Fruit fly (Drosophila melanogaster) whole organism, embryonic: ENCODE measurements around the gene Polr2G.

Experiments
- Antp ChIP-seq: fragments of 200-800 bp; sonication (Bioruptor generic); optimal IDR thresholded peaks from 3 replicates; lab custom pipeline; 2016; ENCODE audit warnings: missing biosample characterization, missing genetic modification characterization
- Awh ChIP-seq: fragments of 200-800 bp; sonication (Bioruptor generic); IDR thresholded peaks from 2 replicates; pipeline ENCODE4, ENCODE4 v1.3.6; 2022; ENCODE audit warnings: missing biosample characterization, missing genetic modification characterization
- Bgb ChIP-seq: fragments of 200-800 bp; sonication (Bioruptor generic); IDR thresholded peaks from 2 replicates; pipeline ENCODE4 v1.3.6; 2022; ENCODE audit warnings: missing biosample characterization, missing genetic modification characterization; ENCODE audit not compliant: partially characterized antibody
- Blimp-1 ChIP-seq: fragments of 200-800 bp; sonication (Bioruptor generic); optimal IDR thresholded peaks from 3 replicates; lab custom pipeline; 2018; ENCODE audit warnings: missing biosample characterization, missing genetic modification characterization, mild to moderate bottlenecking, moderate library complexity, missing genetic modification reagents
- CG11504 ChIP-seq: fragments of 200-800 bp; sonication (Bioruptor generic); optimal IDR thresholded peaks from 3 replicates; lab custom pipeline; 2019; ENCODE audit warnings: missing biosample characterization, mild to moderate bottlenecking, missing genetic modification characterization, moderate library complexity
- CG11696 ChIP-seq: fragments of 200-800 bp; sonication (Bioruptor generic); IDR thresholded peaks from 2 replicates; pipeline ENCODE4 v1.3.6; 2022; ENCODE audit warnings: missing biosample characterization, missing genetic modification characterization
- CG12071 ChIP-seq: fragments of 200-800 bp; sonication (Bioruptor generic); optimal IDR thresholded peaks from 3 replicates; lab custom pipeline; 2018; ENCODE audit warnings: missing biosample characterization, mild to moderate bottlenecking, missing genetic modification characterization
- CG12155 ChIP-seq: fragments of 200-800 bp; sonication (Bioruptor generic); optimal IDR thresholded peaks from 3 replicates; lab custom pipeline; 2016; ENCODE audit warnings: missing biosample characterization, missing genetic modification characterization
- CG13624 ChIP-seq: fragments of 200-800 bp; sonication (Bioruptor generic); optimal IDR thresholded peaks from 2 replicates; lab custom pipeline; 2016; ENCODE audit warnings: missing biosample characterization, missing genetic modification characterization
- CG1602 ChIP-seq: fragments of 200-800 bp; sonication (Bioruptor generic); optimal IDR thresholded peaks from 3 replicates; lab custom pipeline; 2016; ENCODE audit warnings: missing biosample characterization, missing genetic modification characterization
- CG18764 ChIP-seq: fragments of 200-800 bp; sonication (Bioruptor generic); optimal IDR thresholded peaks from 3 replicates; lab custom pipeline; 2016; ENCODE audit warnings: missing biosample characterization, missing genetic modification characterization
- CG3726 ChIP-seq: fragments of 200-800 bp; sonication (Bioruptor generic); IDR thresholded peaks from 3 replicates; pipeline ENCODE4, ENCODE4 v1.3.6; 2022; ENCODE audit warnings: missing biosample characterization, missing genetic modification characterization
- CG42726 ChIP-seq: fragments of 200-800 bp; sonication (Bioruptor generic); IDR thresholded peaks from 2 replicates; pipeline ENCODE4 v1.3.6; 2022; ENCODE audit warnings: missing biosample characterization, missing genetic modification characterization; ENCODE audit not compliant: partially characterized antibody
- CG4707 ChIP-seq: fragments of 200-800 bp; sonication (Bioruptor generic); optimal IDR thresholded peaks from 2 replicates; lab custom pipeline; 2018; ENCODE audit warnings: missing biosample characterization, mild to moderate bottlenecking, missing genetic modification characterization, moderate library complexity
- CG4820 ChIP-seq: fragments of 200-800 bp; sonication (Bioruptor generic); optimal IDR thresholded peaks from 3 replicates; lab custom pipeline; 2016; ENCODE audit warnings: missing biosample characterization, missing genetic modification characterization
- CG4854 ChIP-seq: fragments of 200-800 bp; sonication (Bioruptor generic); optimal IDR thresholded peaks from 2 replicates; lab custom pipeline; 2016; ENCODE audit warnings: missing biosample characterization, missing genetic modification characterization, inconsistent platforms
- CG7839 ChIP-seq: fragments of 200-800 bp; sonication (Bioruptor generic); optimal IDR thresholded peaks from 3 replicates; lab custom pipeline; 2018; ENCODE audit warnings: missing biosample characterization, mild to moderate bottlenecking, missing genetic modification characterization, moderate library complexity
- CG9817 ChIP-seq: fragments of 200-800 bp; sonication (Bioruptor generic); optimal IDR thresholded peaks from 2 replicates; lab custom pipeline; 2018; ENCODE audit warnings: missing biosample characterization, mild to moderate bottlenecking, missing genetic modification characterization, moderate library complexity
- D19A ChIP-seq: fragments of 200-800 bp; optimal IDR thresholded peaks from 3 replicates; lab custom pipeline; 2019; ENCODE audit warnings: missing biosample characterization, mild to moderate bottlenecking, missing genetic modification characterization, moderate library complexity
- Dad ChIP-seq: fragments of 200-800 bp; sonication (Bioruptor generic); optimal IDR thresholded peaks from 3 replicates; lab custom pipeline; 2016; ENCODE audit warnings: missing biosample characterization, missing genetic modification characterization
- Dek ChIP-seq: fragments of 200-800 bp; sonication (Bioruptor generic); optimal IDR thresholded peaks from 3 replicates; lab custom pipeline; 2019; ENCODE audit warnings: missing biosample characterization, mild to moderate bottlenecking, missing genetic modification characterization, moderate library complexity
- Doc2 ChIP-seq: fragments of 200-800 bp; sonication (Bioruptor generic); IDR thresholded peaks from 2 replicates; pipeline ENCODE4 v1.3.6; 2022; ENCODE audit warnings: missing biosample characterization, missing genetic modification characterization
- Doc3 ChIP-seq: fragments of 200-800 bp; sonication (Bioruptor generic); IDR thresholded peaks from 3 replicates; pipeline ENCODE4 v1.3.6; 2022; ENCODE audit warnings: missing biosample characterization, missing genetic modification characterization; ENCODE audit not compliant: partially characterized antibody
- Eip74EF ChIP-seq, 2 experiments: fragments of 200-800 bp in 1 of 2; fragments of >200 bp in 1 of 2; sonication (Bioruptor generic) in 1 of 2; optimal IDR thresholded peaks; 2 replicates each; lab custom pipeline; 2017 to 2019; ENCODE audit warnings: missing biosample characterization in 2 of 2, missing genetic modification characterization in 2 of 2, mild to moderate bottlenecking in 1 of 2, moderate library complexity in 1 of 2
- Ets97D ChIP-seq: fragments of 200-800 bp; sonication (Bioruptor generic); optimal IDR thresholded peaks from 3 replicates; lab custom pipeline; 2016; ENCODE audit warnings: missing biosample characterization, missing genetic modification characterization
- HLH4C ChIP-seq: fragments of 200-800 bp; sonication (Bioruptor generic); IDR thresholded peaks from 3 replicates; pipeline ENCODE4 v1.3.6; 2022; ENCODE audit warnings: missing biosample characterization, missing genetic modification characterization; ENCODE audit not compliant: partially characterized antibody
- Hand ChIP-seq: fragments of 200-800 bp; sonication (Bioruptor generic); optimal IDR thresholded peaks from 2 replicates; lab custom pipeline; 2017; ENCODE audit warnings: mild to moderate bottlenecking, missing biosample characterization, missing genetic modification reagents, missing genetic modification characterization
- Max ChIP-seq: fragments of 200-800 bp; sonication (Bioruptor generic); optimal IDR thresholded peaks from 2 replicates; lab custom pipeline; 2016; ENCODE audit warnings: missing biosample characterization, mild to moderate bottlenecking, missing genetic modification characterization
- Nf-YC ChIP-seq: fragments of 200-800 bp; optimal IDR thresholded peaks from 3 replicates; lab custom pipeline; 2019; ENCODE audit warnings: missing biosample characterization, mild to moderate bottlenecking, missing genetic modification characterization, moderate library complexity
- Rfx ChIP-seq: fragments of 200-800 bp; sonication (Bioruptor generic); IDR thresholded peaks from 2 replicates; pipeline ENCODE4 v1.3.6; 2022; ENCODE audit warnings: missing biosample characterization, missing genetic modification characterization
- Sin3A ChIP-seq: fragments of >200 bp; optimal IDR thresholded peaks from 2 replicates; lab custom pipeline; 2018
- Sry-β ChIP-seq: fragments of 200-800 bp; sonication (Bioruptor generic); optimal IDR thresholded peaks from 2 replicates; lab custom pipeline; 2018; ENCODE audit warnings: missing biosample characterization, mild to moderate bottlenecking, missing genetic modification characterization, moderate library complexity
- Trl ChIP-seq, 3 experiments: fragments of >200 bp in 2 of 3; fragments of 200-800 bp in 1 of 3; sonication (Bioruptor generic) in 1 of 3; optimal IDR thresholded peaks; 2 replicates in 1 of 3; 3 replicates in 2 of 3; lab custom pipeline; 2016 to 2017; ENCODE audit warnings: missing biosample characterization in 1 of 3, missing genetic modification characterization in 1 of 3
- ac ChIP-seq: fragments of 200-800 bp; sonication (Bioruptor generic); optimal IDR thresholded peaks from 3 replicates; lab custom pipeline; 2017; ENCODE audit warnings: missing biosample characterization, mild to moderate bottlenecking, missing genetic modification characterization
- danr ChIP-seq: fragments of 200-800 bp; sonication (Bioruptor generic); IDR thresholded peaks from 2 replicates; pipeline ENCODE4 v1.3.6; 2022; ENCODE audit warnings: missing biosample characterization, missing genetic modification characterization
- dmrt11E ChIP-seq: fragments of 200-800 bp; sonication (Bioruptor generic); optimal IDR thresholded peaks from 3 replicates; lab custom pipeline; 2018; ENCODE audit warnings: missing biosample characterization, mild to moderate bottlenecking, missing genetic modification characterization, moderate library complexity
- dmrt99B ChIP-seq: fragments of 200-800 bp; sonication (Bioruptor generic); optimal IDR thresholded peaks from 2 replicates; lab custom pipeline; 2018; ENCODE audit warnings: missing biosample characterization, mild to moderate bottlenecking, missing genetic modification characterization, moderate library complexity
- dysf ChIP-seq: fragments of 200-800 bp; sonication (Bioruptor generic); IDR thresholded peaks from 3 replicates; pipeline ENCODE4 v1.3.6; 2022; ENCODE audit warnings: missing biosample characterization, missing genetic modification characterization
- esg ChIP-seq: fragments of 200-800 bp; sonication (Bioruptor generic); conservative IDR thresholded peaks from 2 replicates; pipeline ENCODE4 v1.3.6; 2022; ENCODE audit warnings: missing biosample characterization, missing genetic modification characterization
- fu2 ChIP-seq: fragments of 200-800 bp; sonication (Bioruptor generic); optimal IDR thresholded peaks from 2 replicates; lab custom pipeline; 2016; ENCODE audit warnings: missing biosample characterization, missing genetic modification characterization
- ham ChIP-seq: fragments of 200-800 bp; sonication (Bioruptor generic); IDR thresholded peaks from 2 replicates; pipeline ENCODE4 v1.3.6; 2022; ENCODE audit warnings: missing biosample characterization, missing genetic modification characterization
- her ChIP-seq: fragments of 200-800 bp; sonication (Bioruptor generic); optimal IDR thresholded peaks from 2 replicates; lab custom pipeline; 2016; ENCODE audit warnings: missing biosample characterization, missing genetic modification characterization
- ind ChIP-seq: fragments of 200-800 bp; sonication (Bioruptor generic); optimal IDR thresholded peaks from 3 replicates; lab custom pipeline; 2016; ENCODE audit warnings: missing biosample characterization, missing genetic modification characterization
- lab ChIP-seq: fragments of 200-800 bp; sonication (Bioruptor generic); optimal IDR thresholded peaks from 3 replicates; lab custom pipeline; 2017; ENCODE audit warnings: missing biosample characterization, missing genetic modification characterization, mild to moderate bottlenecking, moderate library complexity, missing genetic modification reagents
- phol ChIP-seq: fragments of 200-800 bp; sonication (Bioruptor generic); optimal IDR thresholded peaks from 3 replicates; lab custom pipeline; 2018; ENCODE audit warnings: missing biosample characterization, mild to moderate bottlenecking, missing genetic modification characterization, moderate library complexity
- scrt ChIP-seq: fragments of 200-800 bp; sonication (Bioruptor generic); optimal IDR thresholded peaks from 2 replicates; lab custom pipeline; 2018; ENCODE audit warnings: missing biosample characterization, mild to moderate bottlenecking, missing genetic modification characterization, moderate library complexity
- sim ChIP-seq: fragments of 200-800 bp; sonication (Bioruptor generic); IDR thresholded peaks from 2 replicates; pipeline ENCODE4 v1.3.6; 2022; ENCODE audit warnings: missing biosample characterization, missing genetic modification characterization
- trh ChIP-seq: fragments of 200-800 bp; sonication (Bioruptor generic); optimal IDR thresholded peaks from 2 replicates; lab custom pipeline; 2016; ENCODE audit warnings: missing biosample characterization, missing genetic modification characterization
- vvl ChIP-seq: fragments of 200-800 bp; sonication (Bioruptor generic); IDR thresholded peaks from 2 replicates; pipeline ENCODE4 v1.3.6; 2022; ENCODE audit warnings: missing biosample characterization, missing genetic modification characterization
- wor ChIP-seq: fragments of 200-800 bp; sonication (Bioruptor generic); IDR thresholded peaks from 2 replicates; pipeline ENCODE4 v1.3.6; 2022; ENCODE audit warnings: missing biosample characterization, missing genetic modification characterization

Polr2G gene

DNA sequence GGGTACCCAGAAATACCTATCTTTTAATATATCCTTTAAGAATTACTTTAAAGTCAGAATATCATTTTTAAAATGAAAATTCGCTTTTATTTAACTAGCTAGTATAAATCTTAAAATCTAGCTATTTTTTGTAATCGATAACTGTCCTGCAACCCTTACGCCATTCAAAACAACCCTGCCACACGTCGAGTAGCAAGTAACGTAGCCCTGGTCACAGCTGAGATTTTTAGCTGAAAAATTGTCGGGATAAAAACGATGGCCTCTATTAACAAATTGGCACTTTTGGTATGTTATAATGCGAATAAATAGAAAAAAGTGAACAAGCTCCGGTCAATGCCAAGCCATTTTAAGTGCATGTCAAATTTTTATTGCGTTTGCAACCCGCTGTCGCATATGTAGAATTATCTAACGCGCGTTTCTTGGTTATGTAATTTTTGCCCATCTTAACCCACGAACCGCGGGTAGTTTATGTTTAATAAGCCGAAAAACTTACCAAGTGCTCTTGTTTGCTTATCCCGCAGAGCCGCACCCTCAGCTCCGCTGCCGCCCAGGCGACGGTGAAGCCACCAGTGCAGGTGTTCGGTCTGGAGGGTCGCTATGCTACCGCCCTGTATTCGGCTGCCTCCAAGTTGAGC, 42.5 kb upstream of the Polr2G start, which contains the start of gene ATPsynO (continued):
- peak; percentile 28 for TF ChIP-seq CG13624 (GFP tag; lab: Kevin White, UChicago)
- TF ChIP-seq Max (GFP tag; lab: Kevin White, UChicago) = peak; percentile 8
- TF ChIP-seq dmrt11E (tag; lab: Kevin White, UChicago) = peak; percentile 26
- no peak for TF ChIP-seq ac (GFP tag; lab: Kevin White, UChicago)
- TF ChIP-seq trh (GFP tag; lab: Kevin White, UChicago) = no peak
- TF ChIP-seq scrt (GFP tag; lab: Kevin White, UChicago) = no peak
- TF ChIP-seq Dad (GFP tag; lab: Kevin White, UChicago) = no peak
- TF ChIP-seq vvl (GFP tag; lab: Robert Waterston, UW) = peak; percentile 18; the same call in 1 of the 2 replicates
- TF ChIP-seq wor (GFP tag; lab: Robert Waterston, UW) = no peak
- TF ChIP-seq ind = no peak
- no peak for TF ChIP-seq Blimp-1
- no peak for TF ChIP-seq D19A
- TF ChIP-seq Dek (tag; lab: Kevin White, UChicago) = no peak
- TF ChIP-seq Rfx (GFP tag; lab: Robert Waterston, UW) = peak; percentile 38
- no peak for TF ChIP-seq Awh (GFP tag; lab: Robert Waterston, UW)
- TF ChIP-seq CG9817 (tag; lab: Kevin White, UChicago) = no peak
- no peak for TF ChIP-seq esg (GFP tag; lab: Robert Waterston, UW)
- no peak for TF ChIP-seq CG11504 (tag; lab: Kevin White, UChicago)
- peak; percentile 86 for TF ChIP-seq Sry-β (GFP tag; lab: Kevin White, UChicago)
- TF ChIP-seq ham (GFP tag; lab: Robert Waterston, UW) = no peak
- no peak for TF ChIP-seq CG1602 (GFP tag; lab: Kevin White, UChicago)
- TF ChIP-seq CG3726 (GFP tag; lab: Robert Waterston, UW) = no peak
- TF ChIP-seq fu2 (GFP tag; lab: Kevin White, UChicago) = no peak
- peak; percentile 23 for TF ChIP-seq Sin3A (lab: Kevin White, UChicago)
- TF ChIP-seq phol (tag; lab: Kevin White, UChicago) = peak; percentile 79
- TF ChIP-seq dmrt99B (tag; lab: Kevin White, UChicago) = no peak
- TF ChIP-seq Hand (GFP tag; lab: Kevin White, UChicago) = no peak
- no peak for TF ChIP-seq her (GFP tag; lab: Kevin White, UChicago)
- TF ChIP-seq lab (GFP tag; lab: Kevin White, UChicago) = no peak
- no peak for TF ChIP-seq sim
- TF ChIP-seq Trl (optimal IDR thresholded peaks at IDR 0.05; lab: Kevin White, UChicago) = no peak
- TF ChIP-seq Trl (GFP tag; optimal IDR thresholded peaks at IDR 0.05; lab: Kevin White, UChicago) = no peak
- TF ChIP-seq CG42726 = peak; percentile 18; the same call in 1 of the 2 replicates
- TF ChIP-seq CG4707 (GFP tag; lab: Kevin White, UChicago) = no peak
- no peak for TF ChIP-seq dysf (GFP tag; lab: Robert Waterston, UW)
- TF ChIP-seq CG18764 (GFP tag; lab: Kevin White, UChicago) = no peak
- TF ChIP-seq CG7839 = no peak
- peak; percentile 43 for TF ChIP-seq CG12155 (GFP tag; lab: Kevin White, UChicago)
- no peak for TF ChIP-seq CG12071 (GFP tag; lab: Kevin White, UChicago)
- no peak for TF ChIP-seq Doc2 (GFP tag; lab: Robert Waterston, UW)
- TF ChIP-seq danr (GFP tag; lab: Robert Waterston, UW) = no peak
- no peak for TF ChIP-seq Antp (GFP tag; lab: Kevin White, UChicago)
- no peak for TF ChIP-seq HLH4C
- peak; percentile 56 for TF ChIP-seq Nf-YC (tag; lab: Kevin White, UChicago)
- TF ChIP-seq CG11696 (GFP tag; lab: Robert Waterston, UW) = no peak
- TF ChIP-seq Doc3 = no peak
- TF ChIP-seq CG4820 (GFP tag; lab: Kevin White, UChicago) = no peak
- TF ChIP-seq Bgb (GFP tag; lab: Robert Waterston, UW) = no peak
- TF ChIP-seq Ets97D (GFP tag; lab: Kevin White, UChicago) = peak; percentile 67
- TF ChIP-seq Eip74EF (GFP tag; optimal IDR thresholded peaks at IDR 0.05; lab: Kevin White, UChicago) = no peak
- no peak for TF ChIP-seq CG4854 (GFP tag; lab: Kevin White, UChicago)
